Fruit fly (Drosophila melanogaster): ENCODE data around the gene CG15482.

DNA sequence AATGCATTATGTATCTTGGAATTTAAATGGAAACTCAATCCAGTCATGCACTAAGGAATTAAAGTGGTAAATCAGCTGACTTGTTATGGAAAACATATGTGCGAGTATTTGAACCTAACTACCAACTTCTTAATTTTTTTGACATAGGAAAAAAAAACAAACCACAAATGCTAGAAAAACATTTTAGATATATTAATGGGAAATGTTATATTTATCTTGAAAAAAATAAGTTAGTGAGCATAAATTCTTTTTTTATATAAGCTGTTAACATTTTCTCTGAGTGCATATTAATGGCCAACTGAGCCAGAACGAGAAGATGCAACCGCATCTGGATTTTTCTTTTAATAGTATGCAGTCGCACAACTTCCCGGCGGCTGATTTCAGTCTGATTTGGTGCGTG is 39.6 kb upstream of the CG15482 start:
- TF ChIP-seq CG4496 (GFP tag; IDR thresholded peaks at IDR 0.05) (no peak), Pif1B (GFP tag; optimal IDR thresholded peaks at IDR 0.05) (no peak), Pif1A (GFP tag; optimal IDR thresholded peaks at IDR 0.05) (no peak), CG34367 (tag; optimal IDR thresholded peaks at IDR 0.05) (no peak), CG13204 (GFP tag; optimal IDR thresholded peaks at IDR 0.05) (no peak)
